Worm (Caenorhabditis elegans) whole organism, late embryonic: ENCODE measurements around the gene spe-19.

Source experiments
- ama-1 ChIP-seq: fragments of 150-350 bp; optimal IDR thresholded peaks from 2 replicates; lab custom pipeline; 2014
- ceh-14 ChIP-seq: sonication (generic microtip); optimal IDR thresholded peaks from 2 replicates; lab custom pipeline; 2016; ENCODE audit warnings: missing genotype, missing genetic modification characterization, missing compliant biosample characterization
- ceh-18 ChIP-seq: sonication (generic microtip); optimal IDR thresholded peaks from 2 replicates; lab custom pipeline; 2016; ENCODE audit warnings: missing genetic modification characterization, missing compliant biosample characterization
- ceh-22 ChIP-seq: sonication (generic microtip); optimal IDR thresholded peaks from 2 replicates; lab custom pipeline; 2017; ENCODE audit warnings: missing biosample characterization, missing genetic modification characterization
- hlh-30 ChIP-seq: sonication (generic microtip); optimal IDR thresholded peaks from 2 replicates; lab custom pipeline; 2017; ENCODE audit warnings: antibody characterized with exemption, missing genetic modification characterization, missing compliant biosample characterization; ENCODE audit not compliant: insufficient read depth
- lin-11 ChIP-seq: fragments of 200-800 bp; sonication (Bioruptor generic); optimal IDR thresholded peaks from 2 replicates; lab custom pipeline; 2018; ENCODE audit warnings: mild to moderate bottlenecking, missing genetic modification characterization, missing compliant biosample characterization
- nhr-11 ChIP-seq: fragments of 150-350 bp; optimal IDR thresholded peaks from 2 replicates; lab custom pipeline; 2014; ENCODE audit warnings: missing biosample characterization, missing genetic modification characterization
- odd-2 ChIP-seq: sonication (generic microtip); optimal IDR thresholded peaks from 2 replicates; lab custom pipeline; 2017; ENCODE audit warnings: antibody characterized with exemption, mild to moderate bottlenecking, missing genetic modification characterization, missing compliant biosample characterization
- pag-3 ChIP-seq: sonication (generic microtip); optimal IDR thresholded peaks from 2 replicates; lab custom pipeline; 2016; ENCODE audit warnings: missing compliant biosample characterization, missing genetic modification characterization, borderline replicate concordance
- pqm-1 ChIP-seq: sonication (generic microtip); optimal IDR thresholded peaks from 2 replicates; lab custom pipeline; 2016; ENCODE audit warnings: missing genetic modification characterization, missing compliant biosample characterization

ce11 chrV:20000639-20001038 lies 46.6 kb downstream of the spe-19 start:
- TF ChIP-seq pqm-1 (tag; lab: Kevin White, UChicago) (no peak), ama-1 (no peak), ceh-18 (tag; lab: Kevin White, UChicago) (no peak), pag-3 (no peak), ceh-14 (tag; lab: Kevin White, UChicago) (no peak), ceh-22 (no peak), hlh-30 (tag; lab: Kevin White, UChicago) (no peak), lin-11 (tag; lab: Kevin White, UChicago) (no peak), nhr-11 (no peak), odd-2 (tag; lab: Kevin White, UChicago) (no peak)
